Worm (Caenorhabditis elegans) whole organism, young adult: ENCODE data around the gene M03B6.3.

Experiments used
- ama-1 ChIP-seq, 3 experiments: fragments of 150-350 bp in 1 of 3; sonication (generic microtip) in 2 of 3; optimal IDR thresholded peaks; 2 replicates each; lab custom pipeline; 2014 to 2018; ENCODE audit warnings: missing biosample characterization in 2 of 3, missing genetic modification characterization in 2 of 3, missing genetic modification reagents in 2 of 3
- aptf-3 ChIP-seq: fragments of 200-800 bp; sonication (Bioruptor generic); IDR thresholded peaks from 2 replicates; pipeline ENCODE4 v1.3.6; 2022; ENCODE audit warnings: missing genetic modification characterization, missing compliant biosample characterization
- fkh-3 ChIP-seq: sonication (generic microtip); optimal IDR thresholded peaks from 2 replicates; lab custom pipeline; 2016; ENCODE audit warnings: mild to moderate bottlenecking, missing genetic modification characterization, missing compliant biosample characterization
- repo-1 ChIP-seq: sonication (generic microtip); optimal IDR thresholded peaks from 2 replicates; lab custom pipeline; 2017; ENCODE audit warnings: mild to moderate bottlenecking, missing genetic modification characterization, missing compliant biosample characterization
- tlf-1 ChIP-seq: fragments of 200-800 bp; sonication (Bioruptor generic); optimal IDR thresholded peaks from 2 replicates; lab custom pipeline; 2018; ENCODE audit warnings: mild to moderate bottlenecking, missing genetic modification characterization, missing compliant biosample characterization
- unc-62 ChIP-seq: fragments of 150-350 bp; optimal IDR thresholded peaks from 2 replicates; lab custom pipeline; 2014; ENCODE audit warnings: missing biosample characterization, missing genetic modification reagents, missing genetic modification characterization

ce11 chrX:13885131-13885530 lies 21.0 kb upstream of the M03B6.3 start:
- TF ChIP-seq unc-62 (GFP tag; lab: Kevin White, UChicago), result no peak
- TF ChIP-seq ama-1 (optimal IDR thresholded peaks at IDR 0.05; lab: Kevin White, UChicago), result no peak
- no peak for TF ChIP-seq ama-1 (GFP tag; optimal IDR thresholded peaks at IDR 0.05; lab: Kevin White, UChicago)
- no peak for TF ChIP-seq tlf-1 (GFP tag; lab: Kevin White, UChicago)
- TF ChIP-seq fkh-3 (tag; lab: Kevin White, UChicago), result no peak
- no peak for TF ChIP-seq aptf-3 (GFP tag; lab: Robert Waterston, UW)
- no peak for TF ChIP-seq repo-1 (tag; lab: Kevin White, UChicago)
